Fruit fly (Drosophila melanogaster) S2 (cell line): Measurements from ENCODE around the gene CG6051.

Experiments
- CG8478 ChIP-seq: fragments of >200 bp; optimal IDR thresholded peaks from 2 replicates; lab custom pipeline; 2018
- CTCF ChIP-seq, 2 experiments: fragments of >200 bp; optimal IDR thresholded peaks; 2 replicates each; lab custom pipeline; 2018

DNA sequence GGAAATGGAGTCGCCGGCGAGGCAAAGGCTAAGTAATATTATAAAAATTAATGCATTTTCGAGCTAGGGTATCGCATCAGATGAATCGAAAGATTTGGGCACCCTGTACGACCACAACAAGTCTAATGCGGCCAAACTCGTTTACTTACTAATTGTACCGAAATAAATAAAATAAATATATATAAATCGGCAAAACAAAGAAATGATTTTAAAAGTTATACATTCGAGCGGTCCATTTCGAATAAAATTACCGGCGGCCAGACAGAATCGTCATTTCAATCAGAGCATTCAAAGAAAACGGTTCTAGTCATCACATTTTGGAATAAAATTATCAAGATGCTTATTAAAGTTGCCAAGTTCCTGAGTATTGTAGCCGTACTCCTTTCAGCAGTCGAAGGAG is 58.0 kb downstream of the CG6051 start, which contains the start of gene CG14258:
- TF ChIP-seq CTCF (optimal IDR thresholded peaks at IDR 0.05; lab: Kevin White, UChicago) (no peak), CG8478 (lab: Kevin White, UChicago) (no peak)
